Worm (Caenorhabditis elegans): Measurements from ENCODE around the gene Y75B8A.13.

- TF ChIP-seq C38D4.7 (GFP tag; optimal IDR thresholded peaks at IDR 0.05), result no peak
- TF ChIP-seq tbx-2 (tag; optimal IDR thresholded peaks at IDR 0.05), result peak; percentile 61
- TF ChIP-seq hlh-8 (tag; optimal IDR thresholded peaks at IDR 0.05), result no peak
- no peak for TF ChIP-seq ttx-3 (tag; optimal IDR thresholded peaks at IDR 0.05)
- no peak for TF ChIP-seq lim-6 (tag; optimal IDR thresholded peaks at IDR 0.05)
- TF ChIP-seq unc-86 (tag; optimal IDR thresholded peaks at IDR 0.05), result no peak
- no peak for TF ChIP-seq T23F11.4 (GFP tag; optimal IDR thresholded peaks at IDR 0.05)
- no peak for TF ChIP-seq ceh-22 (tag; optimal IDR thresholded peaks at IDR 0.05)
- no peak for TF ChIP-seq ets-4 (tag; optimal IDR thresholded peaks at IDR 0.05)
- peak; percentile 34 for TF ChIP-seq elt-2 (tag; optimal IDR thresholded peaks at IDR 0.05)
- peak; percentile 99 for TF ChIP-seq ama-1 (optimal IDR thresholded peaks at IDR 0.05)
- peak; percentile 19 for TF ChIP-seq hlh-30 (tag; optimal IDR thresholded peaks at IDR 0.05; ENCODE audit: insufficient read depth)
- TF ChIP-seq ztf-16 (tag; optimal IDR thresholded peaks at IDR 0.05), result no peak
Observed at ce11 chrIII:12250114-12250792, 34.8 kb upstream of the Y75B8A.13 start, which contains the start of the genes tim-1 and Y75B8A.23.
